Worm (Caenorhabditis elegans): ENCODE data around the gene H23N18.6.

The H23N18.6 gene

ce11 chrV:4879251-4879650, 35.6 kb downstream of the H23N18.6 start, which contains the start of gene T19H12.15:
T19H12.15 (minus strand) TSS chrV:4879351.
- TF ChIP-seq madf-5 (GFP tag; IDR thresholded peaks at IDR 0.05) (no peak), mdt-29 (GFP tag; IDR thresholded peaks at IDR 0.05) (no peak), F49E8.2 (tag; optimal IDR thresholded peaks at IDR 0.05; ENCODE audit: borderline replicate concordance) (no peak), Y105C5A.15 (GFP tag; IDR thresholded peaks at IDR 0.05) (no peak), daf-12 (tag; optimal IDR thresholded peaks at IDR 0.05) (no peak), nhr-11 (tag; optimal IDR thresholded peaks at IDR 0.05) (no peak), zip-11 (GFP tag; IDR thresholded peaks at IDR 0.05) (no peak), ceh-62 (tag; optimal IDR thresholded peaks at IDR 0.05) (no peak)

ce11 chrV:4877587-4877986, 37.3 kb downstream of the H23N18.6 start, which contains the start of gene T19H12.6:
T19H12.6 (minus strand) TSS chrV:4877687.
- no peak for TF ChIP-seq F37D6.2 (tag; optimal IDR thresholded peaks at IDR 0.05)
- no peak for TF ChIP-seq egl-43 (GFP tag; IDR thresholded peaks at IDR 0.05)
- no peak for TF ChIP-seq lin-1 (GFP tag; IDR thresholded peaks at IDR 0.05)
- TF ChIP-seq ceh-20 (GFP tag; IDR thresholded peaks at IDR 0.05), result no peak
- no peak for TF ChIP-seq nhr-28 (tag; optimal IDR thresholded peaks at IDR 0.05)
- no peak for TF ChIP-seq cey-2 (tag; optimal IDR thresholded peaks at IDR 0.05; ENCODE audit: borderline replicate concordance, insufficient read depth)
- no peak for TF ChIP-seq nhr-102 (tag; optimal IDR thresholded peaks at IDR 0.05)
- no peak for TF ChIP-seq nhr-6 (tag; optimal IDR thresholded peaks at IDR 0.05)
- no peak for TF ChIP-seq sdz-12 (GFP tag; optimal IDR thresholded peaks at IDR 0.05)
- TF ChIP-seq mdt-29 (GFP tag; IDR thresholded peaks at IDR 0.05), result no peak
- TF ChIP-seq zip-11 (GFP tag; IDR thresholded peaks at IDR 0.05), result no peak
- TF ChIP-seq daf-16 (GFP tag; optimal IDR thresholded peaks at IDR 0.05), result no peak
- TF ChIP-seq daf-16 (tag; optimal IDR thresholded peaks at IDR 0.05), result no peak
- no peak for TF ChIP-seq spr-3 (GFP tag; optimal IDR thresholded peaks at IDR 0.05)
- no peak for TF ChIP-seq hlh-11 (tag; optimal IDR thresholded peaks at IDR 0.05)
- no peak for TF ChIP-seq lim-7 (GFP tag; IDR thresholded peaks at IDR 0.05)
- no peak for TF ChIP-seq zip-2 (tag; optimal IDR thresholded peaks at IDR 0.05)
- no peak for TF ChIP-seq dpl-1 (GFP tag; optimal IDR thresholded peaks at IDR 0.05)
- no peak for TF ChIP-seq nhr-41 (GFP tag; IDR thresholded peaks at IDR 0.05)
- no peak for TF ChIP-seq F26F4.8 (GFP tag; conservative IDR thresholded peaks at IDR 0.05)
- TF ChIP-seq T26A8.4 (GFP tag; IDR thresholded peaks at IDR 0.05), result no peak

DNA sequence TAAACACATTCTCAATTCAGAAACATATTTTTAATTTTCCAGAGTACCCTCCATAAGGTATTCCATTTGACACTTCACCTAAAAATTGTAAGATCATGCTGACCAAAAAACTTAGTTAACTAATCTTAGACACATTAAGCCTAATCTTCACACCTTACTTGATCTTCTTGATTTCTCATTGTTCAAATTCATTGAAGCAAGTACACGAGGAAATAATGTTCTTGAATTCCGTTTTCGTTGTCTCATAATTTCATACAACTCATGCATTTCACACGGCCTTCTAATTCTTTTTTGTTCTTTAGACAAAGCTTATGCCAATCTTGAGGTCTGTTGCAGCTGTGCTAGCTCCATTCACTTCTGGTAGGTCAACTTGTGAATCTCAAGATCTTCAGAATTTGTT, 42.9 kb downstream of the H23N18.6 start, which contains the start of gene srd-33:
Gene srd-33, plus strand, starts transcription at position 301 of the 400 bp plus-strand sequence.
- TF ChIP-seq attf-4 (tag; optimal IDR thresholded peaks at IDR 0.05) (no peak), daf-12 (tag; optimal IDR thresholded peaks at IDR 0.05) (no peak), lin-39 (tag; optimal IDR thresholded peaks at IDR 0.05) (no peak), vab-7 (GFP tag; IDR thresholded peaks at IDR 0.05) (no peak), fos-1 (tag; optimal IDR thresholded peaks at IDR 0.05) (no peak), sdz-12 (GFP tag; optimal IDR thresholded peaks at IDR 0.05) (no peak), snpc-1.2 (GFP tag; IDR thresholded peaks at IDR 0.05) (no peak), aly-2 (tag; optimal IDR thresholded peaks at IDR 0.05) (no peak), F10B5.3 (tag; optimal IDR thresholded peaks at IDR 0.05) (no peak), Y5F2A.4 (GFP tag; optimal IDR thresholded peaks at IDR 0.05) (no peak), zag-1 (tag; optimal IDR thresholded peaks at IDR 0.05) (no peak), mxl-2 (GFP tag; conservative IDR thresholded peaks at IDR 0.05) (no peak), ceh-82 (tag; optimal IDR thresholded peaks at IDR 0.05) (no peak), lir-3 (tag; optimal IDR thresholded peaks at IDR 0.05) (no peak), ctbp-1 (GFP tag; IDR thresholded peaks at IDR 0.05) (no peak), D1046.2 (GFP tag; IDR thresholded peaks at IDR 0.05) (no peak), F44E2.7 (GFP tag; IDR thresholded peaks at IDR 0.05) (no peak), php-3 (GFP tag; IDR thresholded peaks at IDR 0.05) (no peak), zfp-2 (tag; optimal IDR thresholded peaks at IDR 0.05) (no peak)

All from whole organism, L4 larva.